Worm (Caenorhabditis elegans) whole organism, L2 larva: Measurements from ENCODE around the gene C05G5.1.

Source experiments
- C34F6.9 ChIP-seq: fragments of 150-350 bp; optimal IDR thresholded peaks from 2 replicates; lab custom pipeline; 2014; ENCODE audit warnings: missing biosample characterization, missing genetic modification characterization
- F13H6.1 ChIP-seq: sonication (generic microtip); optimal IDR thresholded peaks from 2 replicates; lab custom pipeline; 2016; ENCODE audit warnings: missing genetic modification characterization, missing compliant biosample characterization
- R02D3.7 ChIP-seq: fragments of 150-350 bp; optimal IDR thresholded peaks from 2 replicates; lab custom pipeline; 2014; ENCODE audit warnings: missing biosample characterization, missing genetic modification characterization
- Y55F3AM.14 ChIP-seq: fragments of 200-800 bp; sonication (Bioruptor generic); optimal IDR thresholded peaks from 2 replicates; lab custom pipeline; 2018; ENCODE audit warnings: mild to moderate bottlenecking, missing genetic modification characterization, missing compliant biosample characterization
- ZK546.5 ChIP-seq: sonication (generic microtip); optimal IDR thresholded peaks from 2 replicates; lab custom pipeline; 2017; ENCODE audit warnings: missing biosample characterization, missing genetic modification characterization
- alr-1 ChIP-seq: fragments of 150-350 bp; optimal IDR thresholded peaks from 2 replicates; lab custom pipeline; 2014; ENCODE audit warnings: missing biosample characterization, missing genetic modification characterization
- aly-2 ChIP-seq: fragments of 150-350 bp; optimal IDR thresholded peaks from 2 replicates; lab custom pipeline; 2014; ENCODE audit warnings: missing biosample characterization, missing genetic modification characterization
- ama-1 ChIP-seq: fragments of 150-350 bp; optimal IDR thresholded peaks from 2 replicates; lab custom pipeline; 2018; ENCODE audit warnings: inconsistent platforms
- blmp-1 ChIP-seq: sonication (generic microtip); optimal IDR thresholded peaks from 2 replicates; lab custom pipeline; 2017; ENCODE audit warnings: missing genetic modification characterization, mild to moderate bottlenecking, missing compliant biosample characterization, antibody characterized with exemption, moderate library complexity; ENCODE audit not compliant: insufficient read depth
- ceh-16 ChIP-seq: fragments of 150-350 bp; optimal IDR thresholded peaks from 2 replicates; lab custom pipeline; 2014; ENCODE audit warnings: missing biosample characterization, missing genetic modification characterization
- ceh-82 ChIP-seq: fragments of 150-350 bp; optimal IDR thresholded peaks from 2 replicates; lab custom pipeline; 2014; ENCODE audit warnings: missing biosample characterization, missing genetic modification characterization
- crh-2 ChIP-seq: sonication (generic microtip); optimal IDR thresholded peaks from 2 replicates; lab custom pipeline; 2017; ENCODE audit warnings: missing biosample characterization, missing genetic modification characterization
- dmd-4 ChIP-seq: sonication (generic microtip); optimal IDR thresholded peaks from 2 replicates; lab custom pipeline; 2017; ENCODE audit warnings: missing biosample characterization, missing genetic modification characterization
- egl-27 ChIP-seq: sonication (generic microtip); optimal IDR thresholded peaks from 3 replicates; lab custom pipeline; 2017; ENCODE audit warnings: missing biosample characterization, missing genetic modification reagents, missing genetic modification characterization
- elt-1 ChIP-seq: fragments of 150-350 bp; optimal IDR thresholded peaks from 2 replicates; lab custom pipeline; 2014; ENCODE audit warnings: missing biosample characterization, missing genetic modification characterization
- elt-3 ChIP-seq: sonication (generic microtip); optimal IDR thresholded peaks from 2 replicates; lab custom pipeline; 2017; ENCODE audit warnings: missing biosample characterization, missing genetic modification characterization
- fos-1 ChIP-seq: fragments of 150-350 bp; optimal IDR thresholded peaks from 2 replicates; lab custom pipeline; 2014; ENCODE audit warnings: missing biosample characterization, missing genetic modification characterization
- gmeb-1 ChIP-seq: fragments of 150-350 bp; optimal IDR thresholded peaks from 2 replicates; lab custom pipeline; 2014; ENCODE audit warnings: missing biosample characterization, missing genetic modification characterization
- lin-11 ChIP-seq: fragments of 150-350 bp; sonication (generic microtip); optimal IDR thresholded peaks from 2 replicates; lab custom pipeline; 2014; ENCODE audit warnings: missing biosample characterization, missing genetic modification characterization, inconsistent platforms, mixed read lengths
- lin-13 ChIP-seq: fragments of 150-350 bp; optimal IDR thresholded peaks from 2 replicates; lab custom pipeline; 2014; ENCODE audit warnings: missing biosample characterization, missing genetic modification reagents, missing genetic modification characterization
- lin-39 ChIP-seq: fragments of 150-350 bp; optimal IDR thresholded peaks from 2 replicates; lab custom pipeline; 2014; ENCODE audit warnings: missing biosample characterization, missing genetic modification reagents, missing genetic modification characterization
- lsy-2 ChIP-seq, 2 experiments: fragments of 150-350 bp in 1 of 2; sonication (generic microtip) in 1 of 2; optimal IDR thresholded peaks; 2 replicates each; lab custom pipeline; 2014 to 2017; ENCODE audit warnings: missing biosample characterization in 2 of 2, missing genetic modification characterization in 2 of 2
- mab-5 ChIP-seq: fragments of 150-350 bp; optimal IDR thresholded peaks from 2 replicates; lab custom pipeline; 2014; ENCODE audit warnings: missing biosample characterization, missing genetic modification characterization
- mbf-1 ChIP-seq: sonication (generic microtip); optimal IDR thresholded peaks from 2 replicates; lab custom pipeline; 2017; ENCODE audit warnings: missing biosample characterization, missing genetic modification characterization
- mdl-1 ChIP-seq, 2 experiments: fragments of 150-350 bp in 1 of 2; sonication (generic microtip) in 1 of 2; optimal IDR thresholded peaks; 2 replicates each; lab custom pipeline; 2017; ENCODE audit warnings: missing biosample characterization in 2 of 2, missing genetic modification characterization in 2 of 2
- nhr-10 ChIP-seq: sonication (generic microtip); optimal IDR thresholded peaks from 2 replicates; lab custom pipeline; 2017; ENCODE audit warnings: missing biosample characterization, missing genetic modification characterization
- nhr-11 ChIP-seq: fragments of 150-350 bp; optimal IDR thresholded peaks from 2 replicates; lab custom pipeline; 2014; ENCODE audit warnings: missing biosample characterization, missing genetic modification characterization
- nhr-12 ChIP-seq: fragments of 150-350 bp; optimal IDR thresholded peaks from 2 replicates; lab custom pipeline; 2014; ENCODE audit warnings: missing biosample characterization, missing genetic modification characterization
- nhr-129 ChIP-seq: fragments of 150-350 bp; optimal IDR thresholded peaks from 2 replicates; lab custom pipeline; 2014; ENCODE audit warnings: missing biosample characterization, missing genetic modification characterization
- nhr-21 ChIP-seq: fragments of 150-350 bp; optimal IDR thresholded peaks from 2 replicates; lab custom pipeline; 2014; ENCODE audit warnings: missing biosample characterization, missing genetic modification characterization
- nhr-23 ChIP-seq: fragments of 150-350 bp; optimal IDR thresholded peaks from 2 replicates; lab custom pipeline; 2014; ENCODE audit warnings: missing biosample characterization, missing genetic modification reagents, missing genetic modification characterization
- nhr-237 ChIP-seq: fragments of 150-350 bp; optimal IDR thresholded peaks from 2 replicates; lab custom pipeline; 2014; ENCODE audit warnings: missing biosample characterization, missing genetic modification characterization
- nhr-25 ChIP-seq: fragments of 150-350 bp; sonication (generic microtip); optimal IDR thresholded peaks from 3 replicates; lab custom pipeline; 2014; ENCODE audit warnings: missing biosample characterization, missing genetic modification characterization
- nhr-6 ChIP-seq: fragments of 150-350 bp; optimal IDR thresholded peaks from 2 replicates; lab custom pipeline; 2014; ENCODE audit warnings: missing biosample characterization, missing genetic modification characterization
- nhr-77 ChIP-seq: fragments of 150-350 bp; optimal IDR thresholded peaks from 2 replicates; lab custom pipeline; 2014; ENCODE audit warnings: missing biosample characterization, missing genetic modification characterization
- peb-1 ChIP-seq: fragments of 150-350 bp; optimal IDR thresholded peaks from 2 replicates; lab custom pipeline; 2014; ENCODE audit warnings: missing biosample characterization, missing genetic modification characterization
- sem-4 ChIP-seq: fragments of 150-350 bp; optimal IDR thresholded peaks from 2 replicates; lab custom pipeline; 2014; ENCODE audit warnings: missing biosample characterization, missing genetic modification reagents, missing genetic modification characterization
- skn-1 ChIP-seq: sonication (generic microtip); optimal IDR thresholded peaks from 2 replicates; lab custom pipeline; 2017; ENCODE audit warnings: missing biosample characterization, missing genetic modification characterization
- sma-3 ChIP-seq: sonication (generic microtip); optimal IDR thresholded peaks from 2 replicates; lab custom pipeline; 2016; ENCODE audit warnings: missing genetic modification reagents, missing genetic modification characterization, missing compliant biosample characterization
- sma-9 ChIP-seq, 2 experiments: fragments of 150-350 bp in 1 of 2; sonication (generic microtip) in 1 of 2; optimal IDR thresholded peaks; 2 replicates each; lab custom pipeline; 2014 to 2016; ENCODE audit warnings: missing genetic modification characterization in 2 of 2, mild to moderate bottlenecking in 1 of 2, missing biosample characterization in 1 of 2, missing compliant biosample characterization in 1 of 2, missing genetic modification reagents in 1 of 2, moderate library complexity in 1 of 2
- snpc-4 ChIP-seq: fragments of 150-350 bp; optimal IDR thresholded peaks from 2 replicates; lab custom pipeline; 2014; ENCODE audit warnings: missing biosample characterization, missing genetic modification characterization
- unc-39 ChIP-seq: fragments of 150-350 bp; optimal IDR thresholded peaks from 2 replicates; lab custom pipeline; 2014; ENCODE audit warnings: missing biosample characterization, missing genetic modification characterization
- unc-55 ChIP-seq: fragments of 150-350 bp; sonication (generic microtip); optimal IDR thresholded peaks from 3 replicates; lab custom pipeline; 2014; ENCODE audit warnings: missing biosample characterization, missing genetic modification reagents, missing genetic modification characterization
- unc-62 ChIP-seq: fragments of 150-350 bp; optimal IDR thresholded peaks from 2 replicates; lab custom pipeline; 2014; ENCODE audit warnings: missing biosample characterization, missing genetic modification reagents, missing genetic modification characterization
- zag-1 ChIP-seq: fragments of 150-350 bp; optimal IDR thresholded peaks from 2 replicates; lab custom pipeline; 2014; ENCODE audit warnings: missing biosample characterization, missing genetic modification characterization
- ztf-1 ChIP-seq: fragments of 200-800 bp; sonication (Bioruptor generic); conservative IDR thresholded peaks from 2 replicates; pipeline ENCODE4 v1.3.6; 2022; ENCODE audit warnings: missing genetic modification characterization, missing compliant biosample characterization
- ztf-11 ChIP-seq: sonication (generic microtip); optimal IDR thresholded peaks from 2 replicates; lab custom pipeline; 2017; ENCODE audit warnings: missing biosample characterization, missing genetic modification characterization
- ztf-4 ChIP-seq: fragments of 150-350 bp; optimal IDR thresholded peaks from 2 replicates; lab custom pipeline; 2014; ENCODE audit warnings: missing biosample characterization, missing genetic modification characterization

C05G5.1 gene

DNA sequence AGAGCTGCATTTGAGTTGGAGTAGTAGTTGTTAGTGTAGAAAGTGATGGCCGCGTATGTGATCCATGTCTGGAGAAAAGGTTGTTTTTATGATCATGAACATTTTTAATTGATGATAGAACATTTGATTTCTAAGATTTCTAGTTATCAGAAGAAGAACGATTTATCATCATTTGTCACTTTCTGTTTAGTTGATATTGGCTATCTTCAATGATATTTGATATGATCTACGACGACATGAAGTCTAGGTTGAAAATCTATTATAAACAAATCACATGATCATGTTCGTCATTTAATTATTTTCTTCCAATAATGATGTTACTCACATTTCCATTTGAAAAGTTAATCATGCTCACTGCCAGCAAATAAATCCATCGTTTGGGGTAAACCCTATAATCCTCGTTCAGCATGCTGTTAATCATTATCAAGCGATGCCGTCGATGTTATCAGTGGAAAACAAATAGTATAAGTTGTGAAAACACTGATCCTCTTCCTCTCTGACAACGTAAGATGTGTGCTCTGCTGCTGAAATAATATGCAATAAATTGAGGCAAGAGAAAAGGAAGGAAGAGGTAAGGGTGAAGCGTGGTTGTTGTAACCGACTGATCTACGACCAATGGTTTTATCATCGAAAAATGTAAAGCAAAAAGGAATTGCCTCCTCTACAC, 2.8 kb downstream of the C05G5.1 start:
- TF ChIP-seq sma-9 (GFP tag; optimal IDR thresholded peaks at IDR 0.05; lab: Kevin White, UChicago) (no peak), sma-9 (tag; optimal IDR thresholded peaks at IDR 0.05; lab: Kevin White, UChicago) (no peak), aly-2 (tag; lab: Kevin White, UChicago) (no peak), sem-4 (no peak), nhr-77 (tag; lab: Kevin White, UChicago) (no peak), ztf-11 (tag; lab: Kevin White, UChicago) (no peak), mab-5 (tag; lab: Kevin White, UChicago) (no peak), sma-3 (GFP tag; lab: Kevin White, UChicago) (peak; percentile 56), nhr-237 (tag; lab: Kevin White, UChicago) (no peak), nhr-10 (tag; lab: Kevin White, UChicago) (no peak), C34F6.9 (no peak), nhr-6 (no peak), Y55F3AM.14 (GFP tag; lab: Kevin White, UChicago) (no peak), zag-1 (tag; lab: Kevin White, UChicago) (no peak), R02D3.7 (tag; lab: Kevin White, UChicago) (no peak), ceh-16 (no peak), peb-1 (tag; lab: Kevin White, UChicago) (no peak), unc-39 (no peak), lsy-2 (tag; optimal IDR thresholded peaks at IDR 0.05; lab: Kevin White, UChicago) (peak in 1 of 2 experiments; percentile 4), nhr-25 (tag; lab: Kevin White, UChicago) (peak; percentile 66), unc-62 (GFP tag; lab: Kevin White, UChicago) (no peak), unc-55 (GFP tag; lab: Kevin White, UChicago) (no peak), nhr-21 (tag; lab: Kevin White, UChicago) (peak; percentile 49), nhr-129 (tag; lab: Kevin White, UChicago) (no peak), ama-1 (no peak), gmeb-1 (tag; lab: Kevin White, UChicago) (peak; percentile 12), lin-13 (no peak), snpc-4 (tag; lab: Kevin White, UChicago) (no peak), nhr-11 (no peak), ztf-1 (GFP tag; lab: Robert Waterston, UW) (no peak), mdl-1 (tag; optimal IDR thresholded peaks at IDR 0.05; lab: Kevin White, UChicago) (no peak), nhr-23 (no peak), blmp-1 (tag; lab: Kevin White, UChicago) (peak; percentile 53), elt-3 (tag; lab: Kevin White, UChicago) (no peak), F13H6.1 (tag; lab: Kevin White, UChicago) (no peak), lin-11 (no peak), lin-39 (tag; lab: Kevin White, UChicago) (no peak), egl-27 (tag; lab: Kevin White, UChicago) (no peak), nhr-12 (tag; lab: Kevin White, UChicago) (no peak), crh-2 (no peak), dmd-4 (tag; lab: Kevin White, UChicago) (no peak), ceh-82 (tag; lab: Kevin White, UChicago) (no peak), ztf-4 (tag; lab: Kevin White, UChicago) (no peak), fos-1 (peak; percentile 5), elt-1 (tag; lab: Kevin White, UChicago) (no peak), mbf-1 (tag; lab: Kevin White, UChicago) (no peak), alr-1 (tag; lab: Kevin White, UChicago) (no peak), ZK546.5 (no peak), skn-1 (tag; lab: Kevin White, UChicago) (no peak)
